Worm (Caenorhabditis elegans) whole organism, L4 larva: ENCODE results near the gene C23F12.4.

Experiments
- F10B5.3 ChIP-seq: sonication (generic microtip); optimal IDR thresholded peaks from 2 replicates; lab custom pipeline; 2016; ENCODE audit warnings: mild to moderate bottlenecking, missing genetic modification characterization, missing compliant biosample characterization
- F26F4.8 ChIP-seq: fragments of 200-800 bp; sonication (Bioruptor generic); conservative IDR thresholded peaks from 2 replicates; pipeline ENCODE4 v1.3.6; 2022; ENCODE audit warnings: missing genetic modification characterization, missing compliant biosample characterization
- T20F7.1 ChIP-seq: fragments of 200-800 bp; sonication (Bioruptor generic); optimal IDR thresholded peaks from 2 replicates; lab custom pipeline; 2018; ENCODE audit warnings: mild to moderate bottlenecking, missing genetic modification characterization, missing compliant biosample characterization
- Y5F2A.4 ChIP-seq: fragments of 200-800 bp; sonication (Bioruptor generic); optimal IDR thresholded peaks from 2 replicates; lab custom pipeline; 2018; ENCODE audit warnings: mild to moderate bottlenecking, missing genetic modification characterization, missing compliant biosample characterization
- aha-1 ChIP-seq: fragments of 150-350 bp; peaks from one replicate; lab custom pipeline; 2014; ENCODE audit warnings: missing biosample characterization, missing genetic modification characterization
- ama-1 ChIP-seq: fragments of 150-350 bp; optimal IDR thresholded peaks from 2 replicates; lab custom pipeline; 2014; ENCODE audit warnings: inconsistent platforms, mixed read lengths
- arid-1 ChIP-seq: fragments of 200-800 bp; sonication (Bioruptor generic); conservative IDR thresholded peaks from 2 replicates; pipeline ENCODE4 v1.3.6; 2022; ENCODE audit warnings: missing genetic modification reagents, missing genetic modification characterization, missing compliant biosample characterization
- attf-4 ChIP-seq: sonication (generic microtip); optimal IDR thresholded peaks from 3 replicates; lab custom pipeline; 2017; ENCODE audit warnings: missing biosample characterization, missing genetic modification characterization
- ceh-28 ChIP-seq: fragments of 150-350 bp; optimal IDR thresholded peaks from 2 replicates; lab custom pipeline; 2014; ENCODE audit warnings: missing biosample characterization, missing genetic modification reagents, missing genetic modification characterization
- ceh-32 ChIP-seq: sonication (generic microtip); optimal IDR thresholded peaks from 2 replicates; lab custom pipeline; 2016; ENCODE audit warnings: mild to moderate bottlenecking, missing genetic modification characterization, missing compliant biosample characterization; ENCODE audit not compliant: poor library complexity
- ceh-44 ChIP-seq: fragments of 200-800 bp; sonication (Bioruptor generic); IDR thresholded peaks from 2 replicates; pipeline ENCODE4 v1.3.6; 2022; ENCODE audit warnings: missing genetic modification reagents, missing genetic modification characterization, missing compliant biosample characterization
- ceh-62 ChIP-seq: sonication (generic microtip); optimal IDR thresholded peaks from 2 replicates; lab custom pipeline; 2017; ENCODE audit warnings: missing biosample characterization, missing genetic modification characterization
- ces-1 ChIP-seq: fragments of 150-350 bp; sonication (generic microtip); optimal IDR thresholded peaks from 4 replicates; lab custom pipeline; 2014; ENCODE audit warnings: missing biosample characterization, missing genetic modification reagents, missing genetic modification characterization
- ctbp-1 ChIP-seq: fragments of 200-800 bp; sonication (Bioruptor generic); IDR thresholded peaks from 2 replicates; pipeline ENCODE4 v1.3.6; 2022; ENCODE audit warnings: missing genetic modification reagents, missing genetic modification characterization, missing compliant biosample characterization
- dmd-6 ChIP-seq: fragments of 200-800 bp; sonication (Bioruptor generic); IDR thresholded peaks from 2 replicates; pipeline ENCODE4 v1.3.6; 2022; ENCODE audit warnings: missing genetic modification reagents, missing genetic modification characterization, missing compliant biosample characterization
- dve-1 ChIP-seq: sonication (generic microtip); optimal IDR thresholded peaks from 2 replicates; lab custom pipeline; 2017; ENCODE audit warnings: antibody characterized with exemption, mild to moderate bottlenecking, missing genetic modification characterization, missing compliant biosample characterization; ENCODE audit not compliant: insufficient read depth
- egl-27 ChIP-seq: sonication (generic microtip); optimal IDR thresholded peaks from 3 replicates; lab custom pipeline; 2017; ENCODE audit warnings: missing biosample characterization, missing genetic modification reagents, missing genetic modification characterization
- fkh-10 ChIP-seq: fragments of 150-350 bp; optimal IDR thresholded peaks from 2 replicates; lab custom pipeline; 2014; ENCODE audit warnings: missing biosample characterization, missing genetic modification reagents, missing genetic modification characterization
- hlh-30 ChIP-seq: sonication (generic microtip); optimal IDR thresholded peaks from 2 replicates; lab custom pipeline; 2017; ENCODE audit warnings: antibody characterized with exemption, mild to moderate bottlenecking, missing genetic modification characterization, missing compliant biosample characterization; ENCODE audit not compliant: insufficient read depth
- jun-1 ChIP-seq: fragments of 150-350 bp; optimal IDR thresholded peaks from 2 replicates; lab custom pipeline; 2014; ENCODE audit warnings: missing biosample characterization, missing genetic modification reagents, missing genetic modification characterization
- lim-7 ChIP-seq: fragments of 200-800 bp; sonication (Bioruptor generic); IDR thresholded peaks from 2 replicates; pipeline ENCODE4 v1.3.6; 2022; ENCODE audit warnings: missing genetic modification characterization, missing compliant biosample characterization
- lin-38 ChIP-seq: fragments of 200-800 bp; sonication (Bioruptor generic); IDR thresholded peaks from 2 replicates; pipeline ENCODE4 v1.3.6; 2022; ENCODE audit warnings: missing genetic modification reagents, missing genetic modification characterization, missing compliant biosample characterization
- mdl-1 ChIP-seq, 2 experiments: fragments of 150-350 bp in 1 of 2; sonication (generic microtip) in 1 of 2; optimal IDR thresholded peaks; 2 replicates each; lab custom pipeline; 2014 to 2017; ENCODE audit warnings: missing biosample characterization in 2 of 2, missing genetic modification characterization in 2 of 2
- nhr-10 ChIP-seq: fragments of 150-350 bp; optimal IDR thresholded peaks from 2 replicates; lab custom pipeline; 2014; ENCODE audit warnings: missing biosample characterization, missing genetic modification characterization
- nhr-25 ChIP-seq: sonication (generic microtip); optimal IDR thresholded peaks from 2 replicates; lab custom pipeline; 2017; ENCODE audit warnings: missing genetic modification characterization, mild to moderate bottlenecking, missing compliant biosample characterization, antibody characterized with exemption, moderate library complexity, borderline replicate concordance; ENCODE audit not compliant: insufficient read depth
- nhr-42 ChIP-seq: fragments of 200-800 bp; sonication (Bioruptor generic); IDR thresholded peaks from 2 replicates; pipeline ENCODE4 v1.3.6; 2022; ENCODE audit warnings: missing genetic modification characterization, missing compliant biosample characterization
- pha-4 ChIP-seq, 2 experiments: fragments of 150-350 bp in 1 of 2; fragments of 200-800 bp in 1 of 2; sonication (Bioruptor generic) in 1 of 2; IDR thresholded peaks in 1 of 2; optimal IDR thresholded peaks in 1 of 2; 2 replicates each; pipeline versions ENCODE4 v1.3.6 to Lab custom; 2014 to 2022; ENCODE audit warnings: missing genetic modification characterization in 2 of 2, missing genetic modification reagents in 2 of 2, missing biosample characterization in 1 of 2, missing compliant biosample characterization in 1 of 2
- php-3 ChIP-seq: fragments of 200-800 bp; sonication (Bioruptor generic); IDR thresholded peaks from 2 replicates; pipeline ENCODE4 v1.3.6; 2022; ENCODE audit warnings: missing genetic modification reagents, missing genetic modification characterization, missing compliant biosample characterization
- pqm-1 ChIP-seq: sonication (generic microtip); optimal IDR thresholded peaks from 2 replicates; lab custom pipeline; 2017; ENCODE audit warnings: missing biosample characterization, missing genetic modification characterization
- set-16 ChIP-seq: fragments of 200-800 bp; sonication (Bioruptor generic); IDR thresholded peaks from 2 replicates; pipeline ENCODE4 v1.3.6; 2022; ENCODE audit warnings: missing genetic modification reagents, missing genetic modification characterization, missing compliant biosample characterization
- spr-1 ChIP-seq: sonication (generic microtip); optimal IDR thresholded peaks from 2 replicates; lab custom pipeline; 2016; ENCODE audit warnings: mild to moderate bottlenecking, missing genetic modification characterization, missing compliant biosample characterization
- spr-3 ChIP-seq: fragments of 200-800 bp; sonication (Bioruptor generic); optimal IDR thresholded peaks from 2 replicates; lab custom pipeline; 2018; ENCODE audit warnings: mild to moderate bottlenecking, missing genetic modification characterization, missing compliant biosample characterization
- vab-7 ChIP-seq: fragments of 200-800 bp; sonication (Bioruptor generic); IDR thresholded peaks from 2 replicates; pipeline ENCODE4 v1.3.6; 2022; ENCODE audit warnings: missing genetic modification reagents, missing genetic modification characterization, missing compliant biosample characterization
- zag-1 ChIP-seq: fragments of 150-350 bp; optimal IDR thresholded peaks from 2 replicates; lab custom pipeline; 2014; ENCODE audit warnings: missing biosample characterization, missing genetic modification characterization

C23F12.4 gene

DNA sequence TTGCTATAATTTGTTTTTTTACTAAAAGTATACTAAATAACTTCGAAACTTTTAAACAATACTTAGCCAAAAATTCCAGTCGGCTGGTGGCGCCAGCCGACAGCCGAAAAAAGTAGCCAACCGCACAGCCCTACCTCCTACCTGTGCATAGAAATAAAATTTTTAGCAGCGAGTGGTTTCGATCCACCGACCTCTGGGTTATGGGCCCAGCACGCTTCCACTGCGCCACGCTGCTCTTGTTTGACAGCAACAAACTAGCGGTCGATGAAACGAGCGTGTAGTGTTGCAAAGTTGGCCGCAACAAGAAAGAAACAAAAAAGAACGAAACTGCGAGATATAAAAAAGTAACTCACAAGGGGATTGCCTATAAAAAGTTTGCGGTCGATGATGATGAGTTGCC is 14.2 kb upstream of the C23F12.4 start (continued):
- peak; percentile 17 for TF ChIP-seq F10B5.3
- TF ChIP-seq attf-4 (tag; lab: Kevin White, UChicago), result no peak
- TF ChIP-seq jun-1 (tag; lab: Kevin White, UChicago), result no peak
- TF ChIP-seq nhr-10 (tag; lab: Kevin White, UChicago), result no peak
- TF ChIP-seq, all 104 proteins: peak for 48

- no peak for TF ChIP-seq nhr-10 (tag; lab: Kevin White, UChicago)
- TF ChIP-seq ctbp-1 (GFP tag; lab: Robert Waterston, UW), result peak; percentile 25; the same call in 1 of the 2 replicates
- peak; percentile 84 for TF ChIP-seq aha-1 (tag; lab: Kevin White, UChicago)
- no peak for TF ChIP-seq arid-1 (GFP tag; lab: Robert Waterston, UW)
- peak; percentile 45 for TF ChIP-seq fkh-10 (GFP tag; lab: Kevin White, UChicago)
- no peak for TF ChIP-seq spr-3 (GFP tag; lab: Kevin White, UChicago)
- TF ChIP-seq F26F4.8, result no peak
- TF ChIP-seq hlh-30 (tag; lab: Kevin White, UChicago), result no peak
- TF ChIP-seq ces-1 (GFP tag; lab: Kevin White, UChicago), result peak; percentile 57
- no peak for TF ChIP-seq vab-7 (GFP tag; lab: Robert Waterston, UW)
- no peak for TF ChIP-seq set-16 (GFP tag; lab: Robert Waterston, UW)
- no peak for TF ChIP-seq mdl-1 (tag; optimal IDR thresholded peaks at IDR 0.05; lab: Kevin White, UChicago)
- TF ChIP-seq ceh-32 (tag; lab: Kevin White, UChicago), result no peak
Measured at ce11 chrX:9373729-9374128, 13.4 kb upstream of the C23F12.4 start.

DNA sequence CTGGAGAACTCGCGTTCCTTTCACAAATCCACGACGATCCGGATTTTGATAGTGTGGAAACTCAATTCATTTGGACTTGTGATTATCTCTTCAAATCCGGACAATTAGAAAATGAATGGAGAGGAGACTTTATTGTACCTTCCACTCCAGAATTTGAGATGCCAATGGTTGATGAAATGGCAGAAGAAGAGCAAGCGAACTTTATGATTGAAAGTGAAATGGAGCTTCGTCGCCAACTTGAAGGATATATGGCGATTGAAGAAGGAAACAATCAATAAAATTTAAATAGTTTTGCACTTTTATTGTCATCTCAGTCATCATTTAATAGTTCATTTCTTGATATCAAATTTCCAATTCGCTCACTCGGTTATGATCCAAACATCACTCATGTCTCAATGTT is 1.5 kb downstream of the C23F12.4 start:
- TF ChIP-seq spr-1 (tag; lab: Kevin White, UChicago), result no peak
- TF ChIP-seq pha-4 (GFP tag; IDR thresholded peaks at IDR 0.05; lab: Robert Waterston, UW), result no peak
- no peak for TF ChIP-seq pha-4 (tag; optimal IDR thresholded peaks at IDR 0.05; lab: Kevin White, UChicago)
- no peak for TF ChIP-seq ceh-62 (tag; lab: Kevin White, UChicago)
- peak; percentile 93 for TF ChIP-seq aha-1 (tag; lab: Kevin White, UChicago)
- no peak for TF ChIP-seq ama-1 (lab: Kevin White, UChicago)
- no peak for TF ChIP-seq lin-38 (GFP tag; lab: Robert Waterston, UW)

DNA sequence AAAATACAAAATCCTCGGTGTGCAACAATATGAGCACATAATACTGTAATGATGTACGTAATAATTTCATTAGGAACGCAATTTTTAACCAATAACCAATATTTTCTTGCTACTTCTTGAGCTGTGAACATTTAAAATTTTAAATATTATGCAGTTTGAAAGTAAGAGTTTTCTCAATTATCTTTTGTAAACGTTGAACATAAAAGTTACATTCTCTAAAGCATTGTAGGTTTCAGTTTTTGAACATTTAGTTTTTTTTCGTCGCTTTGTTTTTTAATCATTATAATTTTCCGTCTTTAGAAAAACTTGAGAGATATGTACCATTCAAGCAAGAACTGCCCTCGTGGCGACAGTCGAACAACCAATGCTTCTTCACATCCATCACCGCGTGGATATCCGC is 4.2 kb downstream of the C23F12.4 start, which contains the start of gene C23F12.3:
C23F12.3 (plus strand) TSS at position 301 of the 400 bp plus-strand sequence.
- TF ChIP-seq dmd-6 (GFP tag; lab: Robert Waterston, UW), result no peak
- TF ChIP-seq lim-7 (GFP tag; lab: Robert Waterston, UW), result no peak
- no peak for TF ChIP-seq Y5F2A.4
- no peak for TF ChIP-seq F10B5.3
- no peak for TF ChIP-seq ceh-44
- TF ChIP-seq ceh-28 (tag; lab: Kevin White, UChicago), result no peak
- no peak for TF ChIP-seq pqm-1 (tag; lab: Kevin White, UChicago)
- TF ChIP-seq T20F7.1 (GFP tag; lab: Kevin White, UChicago), result no peak
- TF ChIP-seq spr-3 (GFP tag; lab: Kevin White, UChicago), result no peak
- TF ChIP-seq egl-27 (tag; lab: Kevin White, UChicago), result no peak
- TF ChIP-seq aha-1 (tag; lab: Kevin White, UChicago), result no peak
- TF ChIP-seq, all 104 proteins: peak for 0

DNA sequence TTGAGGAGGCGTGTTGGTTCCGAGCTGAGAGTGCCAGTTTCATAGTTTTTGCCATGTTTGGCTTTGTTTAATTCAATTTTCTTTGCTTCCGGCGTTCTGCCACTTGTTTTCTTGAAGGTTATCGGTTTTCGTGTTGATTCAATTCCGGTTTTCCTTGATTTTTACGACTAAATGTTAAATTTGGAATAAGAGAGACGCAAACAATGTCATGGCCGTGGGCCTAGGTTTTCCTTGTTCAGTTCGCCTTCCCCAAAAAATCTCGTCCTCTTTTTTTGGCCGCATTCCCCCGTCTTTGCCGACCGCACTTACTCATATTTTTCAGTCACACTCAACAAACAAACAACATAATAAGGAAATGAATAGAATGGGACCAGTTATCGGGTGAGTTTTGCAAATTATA is 6.6 kb downstream of the C23F12.4 start, which contains the start of gene C23F12.9:
C23F12.9 (plus strand) TSS at position 301 of the 400 bp plus-strand sequence.
- TF ChIP-seq nhr-42 (GFP tag; lab: Robert Waterston, UW), result no peak
- TF ChIP-seq zag-1 (tag; lab: Kevin White, UChicago), result no peak
- no peak for TF ChIP-seq php-3 (GFP tag; lab: Robert Waterston, UW)
- TF ChIP-seq nhr-25 (tag; lab: Kevin White, UChicago), result no peak
- TF ChIP-seq ceh-28 (tag; lab: Kevin White, UChicago), result no peak
- no peak for TF ChIP-seq dve-1
